Worm (Caenorhabditis elegans): ENCODE measurements around the gene droe-8.

DNA sequence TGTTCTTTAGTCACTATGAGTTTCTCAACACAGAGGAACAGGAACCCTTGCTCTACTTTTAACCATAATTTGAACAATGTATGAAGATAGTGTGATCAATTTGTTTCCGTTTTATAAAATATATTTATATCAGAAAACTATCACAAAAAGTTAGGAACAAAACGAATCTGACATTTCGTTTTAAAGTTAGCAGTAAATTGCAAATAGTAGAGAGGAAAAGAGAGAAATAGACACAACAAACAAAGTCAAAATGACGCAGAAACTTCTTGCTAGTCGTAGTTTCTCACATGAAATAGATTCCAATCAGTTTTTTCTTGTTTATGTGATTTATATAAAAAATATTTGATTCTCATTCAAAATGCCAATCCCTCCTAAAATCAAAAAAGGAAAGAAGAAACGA is 2.8 kb downstream of the droe-8 start, which contains the start of gene ZC196.5:
- no peak for TF ChIP-seq ceh-82 (tag; optimal IDR thresholded peaks at IDR 0.05)
- no peak for TF ChIP-seq lin-35 (GFP tag; optimal IDR thresholded peaks at IDR 0.05)
- no peak for TF ChIP-seq nhr-76 (tag; optimal IDR thresholded peaks at IDR 0.05)

All from whole organism, L1 larva.